Worm (Caenorhabditis elegans): ENCODE results near the gene unc-46.

unc-46 gene

ce11 chrV:5052233-5052632 is 46.6 kb downstream of the unc-46 start, which contains the start of gene K11D12.12:
K11D12.12 (plus strand) TSS chrV:5052261.
- no peak for TF ChIP-seq attf-5 (GFP tag; optimal IDR thresholded peaks at IDR 0.05)
- TF ChIP-seq mel-28 (tag; optimal IDR thresholded peaks at IDR 0.05; ENCODE audit: borderline replicate concordance) = no peak
- TF ChIP-seq xnd-1 (tag; optimal IDR thresholded peaks at IDR 0.05) = peak; percentile 4
- TF ChIP-seq ztf-3 (GFP tag; optimal IDR thresholded peaks at IDR 0.05) = no peak
- 0 out of 2 replicates have a peak, but pooled peaks have one; percentile 34 for TF ChIP-seq Y53G8AR.9 (GFP tag; conservative IDR thresholded peaks at IDR 0.05)
- 0 out of 2 replicates have a peak, but pooled peaks have one; percentile 23 for TF ChIP-seq madf-6 (GFP tag; IDR thresholded peaks at IDR 0.05)
- no peak for TF ChIP-seq ZK185.1 (tag; optimal IDR thresholded peaks at IDR 0.05; ENCODE audit: poor library complexity, severe bottlenecking)

ce11 chrV:5050073-5050599 is 48.7 kb downstream of the unc-46 start:
- TF ChIP-seq zfh-2 (GFP tag; conservative IDR thresholded peaks at IDR 0.05) = peak; percentile 76; the same call in 1 of the 2 replicates
- no peak for TF ChIP-seq let-526 (GFP tag; IDR thresholded peaks at IDR 0.05)
- no peak for TF ChIP-seq F57C9.4 (tag; optimal IDR thresholded peaks at IDR 0.05)
- TF ChIP-seq dpff-1 (tag; optimal IDR thresholded peaks at IDR 0.05) = no peak
- TF ChIP-seq ztf-22 (GFP tag; optimal IDR thresholded peaks at IDR 0.05) = no peak
- no peak for TF ChIP-seq F55B11.4 (tag; optimal IDR thresholded peaks at IDR 0.05; ENCODE audit: borderline replicate concordance, insufficient read depth)
- no peak for TF ChIP-seq unc-62 (GFP tag; optimal IDR thresholded peaks at IDR 0.05)
- no peak for TF ChIP-seq ceh-27 (GFP tag; optimal IDR thresholded peaks at IDR 0.05)
- TF ChIP-seq F39B2.1 (GFP tag; IDR thresholded peaks at IDR 0.05) = no peak
- 0 out of 2 replicates have a peak, but pooled peaks have one; percentile 16 for TF ChIP-seq K11D2.4 (GFP tag; IDR thresholded peaks at IDR 0.05)
- TF ChIP-seq ekl-4 (GFP tag; IDR thresholded peaks at IDR 0.05) = no peak
- TF ChIP-seq hmg-1.2 (GFP tag; IDR thresholded peaks at IDR 0.05) = 0 out of 2 replicates have a peak, but pooled peaks have one; percentile 5
- no peak for TF ChIP-seq T26A5.8 (tag; optimal IDR thresholded peaks at IDR 0.05)
- 0 out of 2 replicates have a peak, but pooled peaks have one; percentile 21 for TF ChIP-seq mcd-1 (GFP tag; IDR thresholded peaks at IDR 0.05)
- no peak for TF ChIP-seq nfya-1 (tag; optimal IDR thresholded peaks at IDR 0.05; ENCODE audit: borderline replicate concordance, insufficient read depth)
- TF ChIP-seq Y79H2A.3 (GFP tag; conservative IDR thresholded peaks at IDR 0.05) = no peak
- no peak for TF ChIP-seq lag-1 (GFP tag; IDR thresholded peaks at IDR 0.05)
- TF ChIP-seq nhr-90 (tag; optimal IDR thresholded peaks at IDR 0.05) = no peak
- no peak for TF ChIP-seq K12H6.12 (tag; optimal IDR thresholded peaks at IDR 0.05)
- TF ChIP-seq lir-1 (GFP tag; conservative IDR thresholded peaks at IDR 0.05) = no peak
- no peak for TF ChIP-seq snpc-4 (GFP tag; optimal IDR thresholded peaks at IDR 0.05)
- no peak for TF ChIP-seq snpc-4 (tag; optimal IDR thresholded peaks at IDR 0.05)
- no peak for TF ChIP-seq ztf-18 (tag; optimal IDR thresholded peaks at IDR 0.05)
- peak; percentile 66; the same call in 1 of the 2 replicates for TF ChIP-seq nfyb-1 (GFP tag; IDR thresholded peaks at IDR 0.05)
- no peak for TF ChIP-seq mes-4 (tag; optimal IDR thresholded peaks at IDR 0.05)
- no peak for TF ChIP-seq lin-54 (GFP tag; optimal IDR thresholded peaks at IDR 0.05)
- TF ChIP-seq zim-3 (tag; optimal IDR thresholded peaks at IDR 0.05) = no peak
- TF ChIP-seq efl-1 (GFP tag; optimal IDR thresholded peaks at IDR 0.05) = no peak
- no peak for TF ChIP-seq hrde-1 (tag; optimal IDR thresholded peaks at IDR 0.05; ENCODE audit: borderline replicate concordance)
- TF ChIP-seq tbx-9 (tag; optimal IDR thresholded peaks at IDR 0.05; ENCODE audit: borderline replicate concordance) = no peak
- TF ChIP-seq ztf-28 (GFP tag; IDR thresholded peaks at IDR 0.05) = no peak
- no peak for TF ChIP-seq ceh-91 (GFP tag; IDR thresholded peaks at IDR 0.05)
- peak; percentile 33; the same call in 1 of the 2 replicates for TF ChIP-seq egl-44 (GFP tag; IDR thresholded peaks at IDR 0.05)
- no peak for TF ChIP-seq tbp1 (GFP tag; optimal IDR thresholded peaks at IDR 0.05)
- no peak for TF ChIP-seq nhr-27 (tag; optimal IDR thresholded peaks at IDR 0.05)
- TF ChIP-seq madf-6 (GFP tag; IDR thresholded peaks at IDR 0.05) = no peak
- no peak for TF ChIP-seq hmg-20 (GFP tag; IDR thresholded peaks at IDR 0.05)
- TF ChIP-seq rec-8 (tag; optimal IDR thresholded peaks at IDR 0.05) = no peak
- no peak for TF ChIP-seq ceh-58 (GFP tag; IDR thresholded peaks at IDR 0.05)
- TF ChIP-seq attf-3 (GFP tag; conservative IDR thresholded peaks at IDR 0.05) = no peak
- no peak for TF ChIP-seq mel-28 (tag; optimal IDR thresholded peaks at IDR 0.05; ENCODE audit: borderline replicate concordance)

All from whole organism, young adult.